Fruit fly (Drosophila melanogaster) S2 (cell line): ENCODE measurements around the gene Inx3.

Experiments
- CG8478 ChIP-seq: fragments of >200 bp; optimal IDR thresholded peaks from 2 replicates; lab custom pipeline; 2018
- CTCF ChIP-seq, 2 experiments: fragments of >200 bp; optimal IDR thresholded peaks; 2 replicates each; lab custom pipeline; 2018

- TF ChIP-seq CTCF (optimal IDR thresholded peaks at IDR 0.05; lab: Kevin White, UChicago) (no peak), CG8478 (lab: Kevin White, UChicago) (no peak)
Measured at dm6 chr3R:28829328-28829916, 29.9 kb downstream of the Inx3 start.
